Worm (Caenorhabditis elegans) whole organism, L2 larva: ENCODE measurements around the gene rpia-1.

Experiments used
- lsy-2 ChIP-seq, 2 experiments: fragments of 150-350 bp in 1 of 2; sonication (generic microtip) in 1 of 2; optimal IDR thresholded peaks; 2 replicates each; lab custom pipeline; 2014 to 2017; ENCODE audit warnings: missing biosample characterization in 2 of 2, missing genetic modification characterization in 2 of 2
- nhr-237 ChIP-seq: fragments of 150-350 bp; optimal IDR thresholded peaks from 2 replicates; lab custom pipeline; 2014; ENCODE audit warnings: missing biosample characterization, missing genetic modification characterization
- snpc-4 ChIP-seq: fragments of 150-350 bp; optimal IDR thresholded peaks from 2 replicates; lab custom pipeline; 2014; ENCODE audit warnings: missing biosample characterization, missing genetic modification characterization
- unc-62 ChIP-seq: fragments of 150-350 bp; optimal IDR thresholded peaks from 2 replicates; lab custom pipeline; 2014; ENCODE audit warnings: missing biosample characterization, missing genetic modification reagents, missing genetic modification characterization

DNA sequence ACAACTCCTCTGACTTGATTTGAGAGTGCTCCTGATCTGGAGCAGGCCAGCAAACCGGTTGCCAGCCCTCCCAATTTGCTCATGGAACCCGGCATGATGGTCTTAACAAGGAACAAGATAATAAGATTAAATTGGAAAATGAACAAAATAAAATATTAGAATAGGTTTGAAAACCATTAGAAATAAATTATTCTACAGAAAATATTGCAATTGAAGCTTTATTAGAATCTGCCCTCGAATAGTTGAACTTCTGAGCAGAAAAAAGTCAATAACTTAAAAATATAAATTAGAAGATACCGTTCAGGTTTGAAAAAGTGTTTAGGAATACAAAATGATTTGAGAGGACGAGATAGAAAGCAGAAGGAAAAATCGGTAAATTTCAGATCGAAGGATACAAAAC lies 35.8 kb downstream of the rpia-1 start, which contains the start of gene nuo-4:
- TF ChIP-seq nhr-237 (tag; lab: Kevin White, UChicago): no peak
- no peak for TF ChIP-seq snpc-4
- no peak for TF ChIP-seq lsy-2 (tag; optimal IDR thresholded peaks at IDR 0.05; lab: Kevin White, UChicago)
- no peak for TF ChIP-seq unc-62 (GFP tag; lab: Kevin White, UChicago)
